Worm (Caenorhabditis elegans) whole organism, L4/young adult: Measurements from ENCODE around the gene alfa-1.
A peak's percentile ranks its signal among the peaks of the same experiment; 100 is the strongest.

Source experiments
- dao-5 ChIP-seq: sonication (generic microtip); optimal IDR thresholded peaks from 2 replicates; lab custom pipeline; 2016; ENCODE audit warnings: missing genotype, missing genetic modification characterization, moderate library complexity, missing compliant biosample characterization
- him-1 ChIP-seq: sonication (generic microtip); optimal IDR thresholded peaks from 2 replicates; lab custom pipeline; 2016; ENCODE audit warnings: missing genotype, missing genetic modification reagents, missing genetic modification characterization, missing compliant biosample characterization

DNA sequence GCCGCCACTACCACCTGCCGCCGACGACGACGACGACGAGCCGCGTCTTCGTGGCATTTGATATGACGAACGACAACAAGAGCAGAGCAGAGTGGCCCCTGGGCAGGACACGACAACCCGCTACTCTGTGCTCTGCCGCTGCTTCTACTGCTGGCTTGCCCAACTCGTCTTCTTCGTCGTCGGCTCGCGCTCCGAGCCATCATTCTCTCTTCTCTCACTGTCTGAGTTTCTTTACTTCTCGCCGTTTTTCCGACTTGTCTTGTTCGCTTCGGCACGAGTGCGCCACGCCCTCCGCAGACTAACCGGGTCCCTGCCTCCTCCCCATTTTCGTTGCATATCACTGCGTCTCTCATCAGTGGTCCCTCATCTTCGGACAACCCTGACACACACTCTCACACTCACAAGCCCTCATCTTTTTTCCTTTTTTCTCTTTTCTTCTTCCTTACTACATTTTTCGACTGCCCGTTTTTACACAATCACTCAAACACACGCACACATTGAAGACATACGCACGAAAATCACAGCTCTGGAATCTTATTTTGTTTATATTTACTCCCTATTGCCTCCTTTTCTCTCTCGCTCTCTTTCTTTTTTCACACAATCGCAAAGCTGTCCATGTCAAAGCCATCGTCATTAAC is 20.2 kb downstream of the alfa-1 start:
- TF ChIP-seq him-1 (tag; lab: Kevin White, UChicago) (peak; percentile 81), dao-5 (no peak)
